Worm (Caenorhabditis elegans): ENCODE results near the gene aipr-1.

DNA sequence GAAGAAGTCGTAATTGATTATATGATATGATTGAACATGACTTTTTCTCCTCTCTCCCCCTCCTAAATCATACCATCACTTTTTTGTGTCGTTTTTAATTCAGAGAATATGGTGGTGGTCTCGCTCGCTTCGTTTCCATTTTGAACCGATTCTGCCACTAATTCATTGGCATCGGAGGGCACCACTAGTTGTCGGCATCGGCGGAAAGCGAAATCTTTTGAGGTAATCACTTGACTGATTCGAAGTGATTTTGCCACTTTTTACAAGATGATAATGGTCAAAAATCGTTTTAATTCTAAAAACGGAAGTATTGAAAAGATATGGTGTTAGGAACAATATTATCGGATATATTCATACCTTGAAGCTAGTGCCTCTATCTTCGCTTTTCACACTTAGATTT lies 22.7 kb upstream of the aipr-1 start, which contains the start of gene klf-3:
- TF ChIP-seq hmbx-1 (tag; optimal IDR thresholded peaks at IDR 0.05) = no peak
- TF ChIP-seq ama-1 (optimal IDR thresholded peaks at IDR 0.05) = no peak
- no peak for TF ChIP-seq tra-4 (tag; optimal IDR thresholded peaks at IDR 0.05)
- no peak for TF ChIP-seq scrt-1 (GFP tag; IDR thresholded peaks at IDR 0.05)
- TF ChIP-seq B0310.2 (tag; optimal IDR thresholded peaks at IDR 0.05) = no peak
- no peak for TF ChIP-seq sea-1 (GFP tag; conservative IDR thresholded peaks at IDR 0.05)
- TF ChIP-seq pes-1 (GFP tag; IDR thresholded peaks at IDR 0.05) = no peak
- TF ChIP-seq F13C5.2 (tag; optimal IDR thresholded peaks at IDR 0.05) = no peak
- TF ChIP-seq ceh-13 (GFP tag; optimal IDR thresholded peaks at IDR 0.05) = no peak
- TF ChIP-seq hmg-4 (GFP tag; optimal IDR thresholded peaks at IDR 0.05) = no peak
- no peak for TF ChIP-seq aly-1 (tag; optimal IDR thresholded peaks at IDR 0.05)
- TF ChIP-seq ets-7 (tag; optimal IDR thresholded peaks at IDR 0.05) = no peak
- no peak for TF ChIP-seq ceh-36 (tag; optimal IDR thresholded peaks at IDR 0.05)

Measured in whole organism, early embryonic.